Worm (Caenorhabditis elegans) whole organism, L4 larva: ENCODE results near the gene mxl-3.

Experiments
- Y5F2A.4 ChIP-seq: fragments of 200-800 bp; sonication (Bioruptor generic); optimal IDR thresholded peaks from 2 replicates; lab custom pipeline; 2018; ENCODE audit warnings: mild to moderate bottlenecking, missing genetic modification characterization, missing compliant biosample characterization
- aly-2 ChIP-seq: sonication (generic microtip); optimal IDR thresholded peaks from 2 replicates; lab custom pipeline; 2018; ENCODE audit warnings: missing biosample characterization, missing genetic modification characterization
- egl-27 ChIP-seq: sonication (generic microtip); optimal IDR thresholded peaks from 3 replicates; lab custom pipeline; 2017; ENCODE audit warnings: missing biosample characterization, missing genetic modification reagents, missing genetic modification characterization
- fkh-10 ChIP-seq: fragments of 150-350 bp; optimal IDR thresholded peaks from 2 replicates; lab custom pipeline; 2014; ENCODE audit warnings: missing biosample characterization, missing genetic modification reagents, missing genetic modification characterization
- hlh-11 ChIP-seq: fragments of 200-800 bp; sonication (Bioruptor generic); optimal IDR thresholded peaks from 2 replicates; lab custom pipeline; 2018; ENCODE audit warnings: mild to moderate bottlenecking, missing genetic modification characterization, missing compliant biosample characterization
- jun-1 ChIP-seq: fragments of 150-350 bp; optimal IDR thresholded peaks from 2 replicates; lab custom pipeline; 2014; ENCODE audit warnings: missing biosample characterization, missing genetic modification reagents, missing genetic modification characterization
- lin-29 ChIP-seq: fragments of 200-800 bp; sonication (Bioruptor generic); IDR thresholded peaks from 2 replicates; pipeline ENCODE4 v1.3.6; 2022; ENCODE audit warnings: missing genetic modification reagents, missing genetic modification characterization, missing compliant biosample characterization
- lir-3 ChIP-seq: sonication (generic microtip); optimal IDR thresholded peaks from 2 replicates; lab custom pipeline; 2016; ENCODE audit warnings: mild to moderate bottlenecking, missing genetic modification characterization, missing compliant biosample characterization
- mdl-1 ChIP-seq, 2 experiments: fragments of 150-350 bp in 1 of 2; sonication (generic microtip) in 1 of 2; optimal IDR thresholded peaks; 2 replicates each; lab custom pipeline; 2014 to 2017; ENCODE audit warnings: missing biosample characterization in 2 of 2, missing genetic modification characterization in 2 of 2
- nhr-11 ChIP-seq: fragments of 150-350 bp; optimal IDR thresholded peaks from 2 replicates; lab custom pipeline; 2014; ENCODE audit warnings: missing biosample characterization, missing genetic modification characterization
- nhr-76 ChIP-seq: fragments of 150-350 bp; optimal IDR thresholded peaks from 2 replicates; lab custom pipeline; 2014; ENCODE audit warnings: missing biosample characterization, missing genetic modification characterization
- skn-1 ChIP-seq: fragments of 150-350 bp; optimal IDR thresholded peaks from 2 replicates; lab custom pipeline; 2014; ENCODE audit warnings: missing biosample characterization, missing genetic modification characterization
- snpc-4 ChIP-seq: fragments of 150-350 bp; optimal IDR thresholded peaks from 2 replicates; lab custom pipeline; 2014; ENCODE audit warnings: missing biosample characterization, missing genetic modification characterization
- unc-62 ChIP-seq, 3 experiments: fragments of 150-350 bp in 1 of 3; sonication (generic microtip); optimal IDR thresholded peaks in 2 of 3; peaks in 1 of 3; 1 replicate in 1 of 3; 2 replicates in 2 of 3; lab custom pipeline; 2014 to 2017; ENCODE audit warnings: missing biosample characterization in 3 of 3, missing genetic modification characterization in 3 of 3, missing genetic modification reagents in 3 of 3, missing genotype in 1 of 3

ce11 chrX:13384743-13385142, 34.1 kb upstream of the mxl-3 start:
- TF ChIP-seq jun-1 (tag; lab: Kevin White, UChicago) (no peak), nhr-76 (tag; lab: Kevin White, UChicago) (no peak), mdl-1 (tag; optimal IDR thresholded peaks at IDR 0.05; lab: Kevin White, UChicago) (no peak), snpc-4 (tag; lab: Kevin White, UChicago) (no peak), lir-3 (tag; lab: Kevin White, UChicago) (no peak), unc-62 (GFP tag; optimal IDR thresholded peaks at IDR 0.05 in 1 of 2; lab: Kevin White, UChicago) (peak in 1 of 2 experiments; percentile 94), unc-62 (tag; optimal IDR thresholded peaks at IDR 0.05; lab: Kevin White, UChicago) (no peak), aly-2 (tag; lab: Kevin White, UChicago) (no peak), hlh-11 (tag; lab: Kevin White, UChicago) (no peak), skn-1 (tag; lab: Kevin White, UChicago) (no peak), lin-29 (GFP tag; lab: Robert Waterston, UW) (no peak), Y5F2A.4 (GFP tag; lab: Kevin White, UChicago) (no peak), egl-27 (tag; lab: Kevin White, UChicago) (no peak), fkh-10 (GFP tag; lab: Kevin White, UChicago) (no peak), nhr-11 (tag; lab: Kevin White, UChicago) (no peak)
